Worm (Caenorhabditis elegans) whole organism, early embryonic: ENCODE data around the gene str-44.
A peak's percentile ranks its signal among the peaks of the same experiment; 100 is the strongest.

Source experiments
- B0310.2 ChIP-seq: sonication (generic microtip); optimal IDR thresholded peaks from 2 replicates; lab custom pipeline; 2016; ENCODE audit warnings: mild to moderate bottlenecking, missing genetic modification characterization, missing compliant biosample characterization
- F13C5.2 ChIP-seq: sonication (generic microtip); optimal IDR thresholded peaks from 2 replicates; lab custom pipeline; 2017; ENCODE audit warnings: mild to moderate bottlenecking, missing genetic modification characterization, inconsistent platforms, missing compliant biosample characterization
- aly-1 ChIP-seq: sonication (generic microtip); optimal IDR thresholded peaks from 2 replicates; lab custom pipeline; 2016; ENCODE audit warnings: missing genetic modification characterization, missing compliant biosample characterization
- ama-1 ChIP-seq: fragments of 150-350 bp; optimal IDR thresholded peaks from 2 replicates; lab custom pipeline; 2014
- ceh-13 ChIP-seq: fragments of 200-800 bp; sonication (Bioruptor generic); optimal IDR thresholded peaks from 2 replicates; lab custom pipeline; 2018; ENCODE audit warnings: mild to moderate bottlenecking, missing genetic modification characterization, missing compliant biosample characterization
- ceh-36 ChIP-seq: sonication (generic microtip); optimal IDR thresholded peaks from 2 replicates; lab custom pipeline; 2016; ENCODE audit warnings: missing genetic modification characterization, inconsistent platforms, missing compliant biosample characterization
- ets-7 ChIP-seq: sonication (generic microtip); optimal IDR thresholded peaks from 2 replicates; lab custom pipeline; 2016; ENCODE audit warnings: missing genotype, missing genetic modification characterization, missing compliant biosample characterization
- flt-1 ChIP-seq: fragments of 200-800 bp; sonication (Bioruptor generic); IDR thresholded peaks from 2 replicates; pipeline ENCODE4 v1.3.6; 2022; ENCODE audit warnings: missing genetic modification characterization, missing compliant biosample characterization
- hmbx-1 ChIP-seq: sonication (generic microtip); optimal IDR thresholded peaks from 2 replicates; lab custom pipeline; 2016; ENCODE audit warnings: mild to moderate bottlenecking, missing genetic modification characterization, missing compliant biosample characterization
- hmg-4 ChIP-seq: fragments of 200-800 bp; sonication (Bioruptor generic); optimal IDR thresholded peaks from 2 replicates; lab custom pipeline; 2018; ENCODE audit warnings: mild to moderate bottlenecking, missing genetic modification characterization, missing compliant biosample characterization
- hnd-1 ChIP-seq: sonication (generic microtip); optimal IDR thresholded peaks from 2 replicates; lab custom pipeline; 2016; ENCODE audit warnings: missing genetic modification characterization, missing compliant biosample characterization
- pes-1 ChIP-seq: fragments of 200-800 bp; sonication (Bioruptor generic); IDR thresholded peaks from 2 replicates; pipeline ENCODE4 v1.3.6; 2022; ENCODE audit warnings: missing genetic modification reagents, missing genetic modification characterization, missing compliant biosample characterization
- scrt-1 ChIP-seq: fragments of 200-800 bp; sonication (Bioruptor generic); IDR thresholded peaks from 2 replicates; pipeline ENCODE4 v1.3.6; 2022; ENCODE audit warnings: missing genetic modification characterization, missing compliant biosample characterization
- sea-1 ChIP-seq: fragments of 200-800 bp; sonication (Bioruptor generic); conservative IDR thresholded peaks from 2 replicates; pipeline ENCODE4 v1.3.6; 2022; ENCODE audit warnings: missing genetic modification characterization, missing compliant biosample characterization
- tbx-11 ChIP-seq: fragments of 200-800 bp; sonication (Bioruptor generic); IDR thresholded peaks from 2 replicates; pipeline ENCODE4 v1.3.6; 2022; ENCODE audit warnings: missing genetic modification characterization, missing compliant biosample characterization
- tbx-37 ChIP-seq: fragments of 200-800 bp; sonication (Bioruptor generic); conservative IDR thresholded peaks from 2 replicates; pipeline ENCODE4 v1.3.6; 2022; ENCODE audit warnings: missing genetic modification reagents, missing genetic modification characterization, missing compliant biosample characterization
- tra-4 ChIP-seq: sonication (generic microtip); optimal IDR thresholded peaks from 2 replicates; lab custom pipeline; 2017; ENCODE audit warnings: missing genetic modification characterization, missing compliant biosample characterization

str-44 gene

DNA sequence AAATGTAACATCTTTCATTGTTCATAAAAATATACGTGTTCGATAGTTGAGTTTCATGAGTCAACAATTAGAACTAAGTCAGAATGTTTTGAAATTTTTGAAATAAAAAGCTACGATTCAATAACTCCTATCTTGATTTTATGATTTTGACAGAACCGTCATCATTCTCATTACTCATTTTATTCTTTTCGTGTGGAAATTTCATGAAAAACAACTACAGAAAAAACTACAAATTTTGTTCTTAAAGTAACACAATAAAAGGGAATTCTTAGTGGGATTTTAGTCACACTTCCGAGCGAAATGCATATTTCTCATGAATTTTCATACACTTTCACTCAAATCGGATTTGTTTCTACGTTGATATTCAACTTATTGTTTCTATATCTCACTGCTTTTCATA, at the start of gene str-44:
Gene str-44 (plus strand): TSS at position 301 of the 400 bp plus-strand sequence.
- TF ChIP-seq ceh-13 (GFP tag; lab: Kevin White, UChicago) (no peak), pes-1 (GFP tag; lab: Robert Waterston, UW) (no peak), sea-1 (GFP tag; lab: Robert Waterston, UW) (no peak), hnd-1 (tag; lab: Kevin White, UChicago) (no peak), ceh-36 (tag; lab: Kevin White, UChicago) (no peak), F13C5.2 (tag; lab: Kevin White, UChicago) (no peak), ama-1 (lab: Kevin White, UChicago) (no peak)

DNA sequence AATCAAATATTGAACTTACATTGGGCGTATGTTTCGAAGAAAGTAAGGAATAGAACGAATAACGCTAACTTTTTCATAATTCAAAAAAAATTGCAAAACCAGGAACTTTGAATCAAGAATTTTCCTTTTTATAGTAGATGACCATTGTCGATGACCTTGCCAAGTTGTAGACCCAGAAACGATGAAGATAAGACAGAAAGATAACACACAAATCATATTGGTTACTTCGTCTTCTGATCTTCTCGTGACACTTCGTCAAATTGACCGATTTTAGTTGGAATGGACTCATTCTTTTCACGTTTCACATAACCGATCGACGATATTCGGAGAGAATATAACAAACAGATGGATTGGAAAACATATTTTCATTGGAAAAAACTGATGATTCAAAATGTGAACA, 45.2 kb upstream of the str-44 start, which contains the start of gene grsp-3:
Gene grsp-3 (minus strand): TSS at position 149 of the 400 bp plus-strand sequence.
- no peak for TF ChIP-seq tbx-11 (GFP tag; lab: Robert Waterston, UW)
- TF ChIP-seq sea-1 (GFP tag; lab: Robert Waterston, UW), result no peak
- TF ChIP-seq ceh-36 (tag; lab: Kevin White, UChicago), result no peak
- no peak for TF ChIP-seq hnd-1 (tag; lab: Kevin White, UChicago)
- TF ChIP-seq tbx-37, result no peak
- no peak for TF ChIP-seq ets-7 (tag; lab: Kevin White, UChicago)

ce11 chrIV:7133140-7133539, 43.8 kb upstream of the str-44 start, which contains the start of gene cyn-12:
TSS of gene cyn-12 (minus strand) at chrIV:7133217.
- TF ChIP-seq flt-1 (no peak), hmbx-1 (tag; lab: Kevin White, UChicago) (no peak), tbx-37 (0 out of 2 replicates have a peak, but pooled peaks have one; percentile 14)

- TF ChIP-seq pes-1 (GFP tag; lab: Robert Waterston, UW), result no peak
- TF ChIP-seq tbx-11 (GFP tag; lab: Robert Waterston, UW), result no peak
- no peak for TF ChIP-seq scrt-1 (GFP tag; lab: Robert Waterston, UW)
- no peak for TF ChIP-seq tbx-37
Measured at ce11 chrIV:7133983-7134382, 43.0 kb upstream of the str-44 start, which contains the start of gene mutd-1. TSS of gene mutd-1 (minus strand) at chrIV:7134083.

- TF ChIP-seq hmg-4 (GFP tag; lab: Kevin White, UChicago), result no peak
- TF ChIP-seq ceh-13 (GFP tag; lab: Kevin White, UChicago), result no peak
- no peak for TF ChIP-seq flt-1
- no peak for TF ChIP-seq tra-4 (tag; lab: Kevin White, UChicago)
- no peak for TF ChIP-seq scrt-1 (GFP tag; lab: Robert Waterston, UW)
- no peak for TF ChIP-seq B0310.2 (tag; lab: Kevin White, UChicago)
- TF ChIP-seq F13C5.2 (tag; lab: Kevin White, UChicago), result no peak
- no peak for TF ChIP-seq tbx-11 (GFP tag; lab: Robert Waterston, UW)
- TF ChIP-seq aly-1 (tag; lab: Kevin White, UChicago), result no peak
- no peak for TF ChIP-seq ama-1 (lab: Kevin White, UChicago)
- no peak for TF ChIP-seq hmbx-1 (tag; lab: Kevin White, UChicago)
- TF ChIP-seq hnd-1 (tag; lab: Kevin White, UChicago), result no peak
- no peak for TF ChIP-seq ceh-36 (tag; lab: Kevin White, UChicago)
- TF ChIP-seq sea-1 (GFP tag; lab: Robert Waterston, UW), result no peak
- TF ChIP-seq pes-1 (GFP tag; lab: Robert Waterston, UW), result no peak
- no peak for TF ChIP-seq ets-7 (tag; lab: Kevin White, UChicago)
- TF ChIP-seq tbx-37, result no peak
Measured at ce11 chrIV:7139143-7139542, 37.8 kb upstream of the str-44 start.

ce11 chrIV:7144670-7145257, 32.2 kb upstream of the str-44 start, which contains the start of gene hecd-1:
TSS of gene hecd-1 (minus strand) at chrIV:7144720.
- TF ChIP-seq B0310.2 (tag; lab: Kevin White, UChicago) (no peak), flt-1 (no peak), ets-7 (tag; lab: Kevin White, UChicago) (no peak), hmbx-1 (tag; lab: Kevin White, UChicago) (no peak), pes-1 (GFP tag; lab: Robert Waterston, UW) (no peak), tra-4 (tag; lab: Kevin White, UChicago) (no peak)

DNA sequence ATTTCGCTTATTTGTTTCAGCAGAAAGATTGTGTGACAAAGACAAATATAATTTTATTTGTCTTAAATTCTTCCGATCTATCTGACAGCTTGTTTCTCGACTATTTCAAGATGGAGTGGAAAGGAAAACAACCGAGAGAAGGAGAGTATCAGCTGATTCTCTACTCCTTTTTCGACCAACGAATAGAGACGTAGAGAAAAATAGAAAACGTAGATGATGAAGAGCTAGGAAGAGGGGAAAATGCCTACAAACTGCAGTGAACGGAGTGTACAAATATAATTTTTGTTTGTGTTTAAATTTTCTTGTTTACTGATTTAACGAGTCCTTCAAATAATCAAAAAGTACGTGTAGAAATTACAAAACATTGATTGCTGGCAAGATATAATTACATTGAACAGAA, 29.3 kb upstream of the str-44 start:
- no peak for TF ChIP-seq hmg-4 (GFP tag; lab: Kevin White, UChicago)
- no peak for TF ChIP-seq tbx-11 (GFP tag; lab: Robert Waterston, UW)

DNA sequence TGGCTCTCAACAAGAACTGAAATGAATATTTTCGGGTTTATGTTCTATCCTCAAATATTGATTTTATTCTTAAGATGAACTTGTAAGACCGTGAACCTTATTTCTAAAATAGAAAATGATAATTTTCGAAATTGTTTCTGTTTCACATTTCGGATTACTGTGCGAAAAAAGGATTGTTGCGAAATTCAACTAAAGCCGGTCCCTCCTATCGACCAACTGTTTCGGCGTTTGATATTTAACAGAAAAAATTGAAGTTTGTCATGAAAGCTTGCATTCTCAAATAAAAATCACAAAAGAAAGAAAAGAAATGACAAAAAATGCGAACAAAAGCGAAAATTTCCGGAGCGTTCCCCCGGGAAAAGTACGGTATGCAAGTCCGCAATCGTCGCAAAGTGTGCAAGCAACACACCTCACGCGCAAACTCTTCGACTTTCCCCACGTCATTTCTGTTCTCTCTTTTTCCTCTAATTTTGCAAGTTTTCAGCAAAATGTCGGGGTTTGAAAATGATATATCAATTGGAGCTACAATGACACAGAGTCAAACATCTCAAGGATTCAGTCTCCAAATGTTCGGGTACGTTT, 27.9 kb upstream of the str-44 start, which contains the start of gene C34D4.4:
Gene C34D4.4 (plus strand): TSS at position 342 of the 582 bp plus-strand sequence.
- TF ChIP-seq hmbx-1 (tag; lab: Kevin White, UChicago) (no peak), hmg-4 (GFP tag; lab: Kevin White, UChicago) (peak; percentile 14)

- TF ChIP-seq ceh-36 (tag; lab: Kevin White, UChicago) (no peak), hmg-4 (GFP tag; lab: Kevin White, UChicago) (no peak), B0310.2 (tag; lab: Kevin White, UChicago) (no peak), F13C5.2 (tag; lab: Kevin White, UChicago) (no peak), hnd-1 (tag; lab: Kevin White, UChicago) (no peak), tbx-37 (no peak)
Measured at ce11 chrIV:7152409-7152808, 24.6 kb upstream of the str-44 start, which contains the start of gene col-113. TSS of gene col-113 (minus strand) at chrIV:7152509.
